Worm (Caenorhabditis elegans) whole organism, L3 larva: ENCODE results near the gene B0336.13.

Experiments used
- R02D3.7 ChIP-seq: fragments of 150-350 bp; optimal IDR thresholded peaks from 2 replicates; lab custom pipeline; 2014; ENCODE audit warnings: missing biosample characterization, missing genetic modification characterization
- aly-2 ChIP-seq: fragments of 150-350 bp; optimal IDR thresholded peaks from 2 replicates; lab custom pipeline; 2014; ENCODE audit warnings: missing biosample characterization, missing genetic modification characterization
- ama-1 ChIP-seq: fragments of 150-350 bp; optimal IDR thresholded peaks from 2 replicates; lab custom pipeline; 2018
- ceh-16 ChIP-seq: sonication (generic microtip); optimal IDR thresholded peaks from 2 replicates; lab custom pipeline; 2017; ENCODE audit warnings: missing biosample characterization, missing genetic modification characterization
- ceh-28 ChIP-seq: fragments of 150-350 bp; optimal IDR thresholded peaks from 2 replicates; lab custom pipeline; 2014; ENCODE audit warnings: missing biosample characterization, missing genetic modification reagents, missing genetic modification characterization
- ceh-82 ChIP-seq: fragments of 150-350 bp; optimal IDR thresholded peaks from 2 replicates; lab custom pipeline; 2014; ENCODE audit warnings: missing biosample characterization, missing genetic modification characterization
- daf-12 ChIP-seq: fragments of 150-350 bp; optimal IDR thresholded peaks from 2 replicates; lab custom pipeline; 2014; ENCODE audit warnings: missing biosample characterization, missing genetic modification reagents, missing genetic modification characterization
- egl-27 ChIP-seq: sonication (generic microtip); optimal IDR thresholded peaks from 4 replicates; lab custom pipeline; 2017; ENCODE audit warnings: missing biosample characterization, missing genetic modification reagents, missing genetic modification characterization
- egl-5 ChIP-seq: fragments of 150-350 bp; optimal IDR thresholded peaks from 2 replicates; lab custom pipeline; 2017; ENCODE audit warnings: missing biosample characterization, missing genetic modification reagents, missing genetic modification characterization, inconsistent platforms
- elt-2 ChIP-seq: sonication (generic microtip); optimal IDR thresholded peaks from 2 replicates; lab custom pipeline; 2016; ENCODE audit warnings: missing genetic modification reagents, mild to moderate bottlenecking, missing genetic modification characterization, missing compliant biosample characterization
- elt-3 ChIP-seq, 3 experiments: fragments of 150-350 bp in 1 of 3; sonication (generic microtip) in 2 of 3; optimal IDR thresholded peaks; 2 replicates in 2 of 3; 4 replicates in 1 of 3; lab custom pipeline; 2014 to 2017; ENCODE audit warnings: missing biosample characterization in 3 of 3, missing genetic modification characterization in 3 of 3
- eor-1 ChIP-seq, 2 experiments: fragments of 150-350 bp; optimal IDR thresholded peaks; 2 replicates each; lab custom pipeline; 2014 to 2018; ENCODE audit warnings: missing biosample characterization in 2 of 2, missing genetic modification characterization in 2 of 2
- fkh-10 ChIP-seq: sonication (generic microtip); optimal IDR thresholded peaks from 2 replicates; lab custom pipeline; 2017; ENCODE audit warnings: missing biosample characterization, missing genetic modification reagents, missing genetic modification characterization
- fkh-2 ChIP-seq: fragments of 150-350 bp; optimal IDR thresholded peaks from 2 replicates; lab custom pipeline; 2014; ENCODE audit warnings: missing biosample characterization, missing genetic modification reagents, missing genetic modification characterization
- fos-1 ChIP-seq: fragments of 150-350 bp; optimal IDR thresholded peaks from 2 replicates; lab custom pipeline; 2014; ENCODE audit warnings: missing biosample characterization, missing genetic modification characterization
- hmg-11 ChIP-seq: sonication (generic microtip); optimal IDR thresholded peaks from 2 replicates; lab custom pipeline; 2016; ENCODE audit warnings: missing genetic modification characterization, missing compliant biosample characterization
- jun-1 ChIP-seq: fragments of 150-350 bp; optimal IDR thresholded peaks from 2 replicates; lab custom pipeline; 2014; ENCODE audit warnings: missing biosample characterization, missing genetic modification reagents, missing genetic modification characterization
- mdl-1 ChIP-seq: fragments of 150-350 bp; optimal IDR thresholded peaks from 2 replicates; lab custom pipeline; 2014; ENCODE audit warnings: missing biosample characterization, missing genetic modification characterization
- mml-1 ChIP-seq: fragments of 150-350 bp; sonication (generic microtip); optimal IDR thresholded peaks from 3 replicates; lab custom pipeline; 2014; ENCODE audit warnings: missing biosample characterization, missing genetic modification characterization
- nfya-1 ChIP-seq: sonication (generic microtip); optimal IDR thresholded peaks from 2 replicates; lab custom pipeline; 2017; ENCODE audit warnings: missing genetic modification characterization, mild to moderate bottlenecking, missing compliant biosample characterization, antibody characterized with exemption, moderate library complexity; ENCODE audit not compliant: insufficient read depth
- nhr-11 ChIP-seq: fragments of 150-350 bp; optimal IDR thresholded peaks from 2 replicates; lab custom pipeline; 2014; ENCODE audit warnings: missing biosample characterization, missing genetic modification characterization
- nhr-12 ChIP-seq: fragments of 150-350 bp; optimal IDR thresholded peaks from 2 replicates; lab custom pipeline; 2014; ENCODE audit warnings: missing biosample characterization, missing genetic modification characterization
- nhr-23 ChIP-seq: fragments of 150-350 bp; optimal IDR thresholded peaks from 2 replicates; lab custom pipeline; 2014; ENCODE audit warnings: missing biosample characterization, missing genetic modification reagents, missing genetic modification characterization
- nhr-28 ChIP-seq: fragments of 150-350 bp; optimal IDR thresholded peaks from 2 replicates; lab custom pipeline; 2014; ENCODE audit warnings: missing biosample characterization, missing genetic modification characterization
- nhr-76 ChIP-seq: fragments of 150-350 bp; sonication (generic microtip); optimal IDR thresholded peaks from 5 replicates; lab custom pipeline; 2014; ENCODE audit warnings: missing biosample characterization, missing genetic modification characterization
- nhr-77 ChIP-seq: fragments of 150-350 bp; optimal IDR thresholded peaks from 2 replicates; lab custom pipeline; 2014; ENCODE audit warnings: missing biosample characterization, missing genetic modification characterization
- pqm-1 ChIP-seq: fragments of 150-350 bp; optimal IDR thresholded peaks from 2 replicates; lab custom pipeline; 2017; ENCODE audit warnings: missing biosample characterization, missing genetic modification characterization, inconsistent platforms
- sea-2 ChIP-seq: fragments of 150-350 bp; sonication (generic microtip); optimal IDR thresholded peaks from 4 replicates; lab custom pipeline; 2014; ENCODE audit warnings: missing biosample characterization, missing genetic modification reagents, missing genetic modification characterization
- skn-1 ChIP-seq: fragments of 150-350 bp; optimal IDR thresholded peaks from 2 replicates; lab custom pipeline; 2014; ENCODE audit warnings: missing biosample characterization, missing genetic modification characterization
- snpc-4 ChIP-seq: fragments of 150-350 bp; optimal IDR thresholded peaks from 2 replicates; lab custom pipeline; 2014; ENCODE audit warnings: missing biosample characterization, missing genetic modification characterization
- tbx-2 ChIP-seq: sonication (generic microtip); optimal IDR thresholded peaks from 2 replicates; lab custom pipeline; 2016; ENCODE audit warnings: mild to moderate bottlenecking, missing genetic modification characterization, missing compliant biosample characterization
- unc-62 ChIP-seq: fragments of 150-350 bp; sonication (generic microtip); optimal IDR thresholded peaks from 4 replicates; lab custom pipeline; 2014; ENCODE audit warnings: missing biosample characterization, missing genetic modification reagents, missing genetic modification characterization
- zag-1 ChIP-seq: fragments of 150-350 bp; optimal IDR thresholded peaks from 2 replicates; lab custom pipeline; 2014; ENCODE audit warnings: missing biosample characterization, missing genetic modification characterization
- ztf-4 ChIP-seq: fragments of 150-350 bp; optimal IDR thresholded peaks from 2 replicates; lab custom pipeline; 2014; ENCODE audit warnings: missing biosample characterization, missing genetic modification characterization

B0336.13 gene

DNA sequence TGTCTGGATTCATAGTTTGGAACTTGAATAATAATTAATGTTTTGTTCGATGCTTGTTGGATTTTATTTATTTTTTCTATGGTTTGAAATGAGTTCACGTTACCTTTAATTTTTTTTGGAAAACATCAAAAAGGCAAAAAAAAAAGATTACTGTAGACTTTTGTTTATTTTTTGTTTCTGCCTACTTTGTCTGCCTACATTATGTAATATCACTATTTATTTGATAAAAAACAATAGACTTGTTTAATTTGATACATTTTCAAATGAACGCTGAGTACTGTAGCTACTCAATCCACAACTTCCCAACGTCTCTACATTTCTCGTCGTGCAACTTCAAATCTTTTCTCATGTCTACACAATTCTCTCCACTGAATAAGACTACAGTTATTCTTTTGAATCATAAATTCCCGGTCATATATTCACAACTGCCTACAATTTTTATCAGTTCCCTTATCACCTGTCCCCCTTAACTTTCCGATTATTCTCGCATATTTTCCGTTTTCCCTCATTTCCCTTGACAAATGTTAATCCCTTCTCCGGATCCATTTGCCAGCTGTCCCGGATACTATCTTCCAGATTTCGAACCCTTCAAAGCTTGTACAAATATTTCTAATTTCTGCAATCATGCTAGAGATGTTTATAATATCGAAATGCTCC lies 37.3 kb downstream of the B0336.13 start, which contains the start of the genes B0244.9 and B0244.7:
TSS of gene B0244.9 (minus strand) at position 51 of the 657 bp plus-strand sequence.
TSS of gene B0244.7 (plus strand) at position 522 of the 657 bp plus-strand sequence.
- TF ChIP-seq aly-2 (tag; lab: Kevin White, UChicago) (no peak), jun-1 (tag; lab: Kevin White, UChicago) (no peak), fkh-10 (GFP tag; lab: Kevin White, UChicago) (no peak), elt-2 (tag; lab: Kevin White, UChicago) (peak; percentile 55), tbx-2 (tag; lab: Kevin White, UChicago) (no peak)

DNA sequence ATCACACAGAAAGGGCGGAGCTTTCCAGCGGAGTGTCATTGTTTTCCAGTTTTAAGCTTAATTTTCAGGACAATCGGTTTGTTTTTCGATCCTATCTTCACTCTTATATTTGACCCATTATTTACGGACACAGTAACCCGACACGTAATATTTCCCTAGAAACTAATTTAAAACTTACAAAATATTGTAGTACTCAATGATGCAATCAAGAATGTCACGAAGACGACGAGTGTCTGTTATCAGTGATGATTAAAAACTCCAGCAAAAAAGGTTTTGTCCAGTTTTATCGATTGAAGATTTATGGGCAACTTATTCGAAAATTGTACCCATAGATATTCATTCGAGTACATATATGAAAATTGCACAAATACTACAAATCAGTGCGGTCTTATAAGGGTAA lies 39.1 kb downstream of the B0336.13 start, which contains the start of gene B0244.17:
TSS of gene B0244.17 (plus strand) at position 301 of the 400 bp plus-strand sequence.
- no peak for TF ChIP-seq ztf-4 (tag; lab: Kevin White, UChicago)
- TF ChIP-seq unc-62 (GFP tag; lab: Kevin White, UChicago) = no peak
- peak; percentile 26 for TF ChIP-seq elt-2 (tag; lab: Kevin White, UChicago)
- TF ChIP-seq nhr-23 (tag; lab: Kevin White, UChicago) = no peak
- TF ChIP-seq nfya-1 (tag; lab: Kevin White, UChicago) = no peak

DNA sequence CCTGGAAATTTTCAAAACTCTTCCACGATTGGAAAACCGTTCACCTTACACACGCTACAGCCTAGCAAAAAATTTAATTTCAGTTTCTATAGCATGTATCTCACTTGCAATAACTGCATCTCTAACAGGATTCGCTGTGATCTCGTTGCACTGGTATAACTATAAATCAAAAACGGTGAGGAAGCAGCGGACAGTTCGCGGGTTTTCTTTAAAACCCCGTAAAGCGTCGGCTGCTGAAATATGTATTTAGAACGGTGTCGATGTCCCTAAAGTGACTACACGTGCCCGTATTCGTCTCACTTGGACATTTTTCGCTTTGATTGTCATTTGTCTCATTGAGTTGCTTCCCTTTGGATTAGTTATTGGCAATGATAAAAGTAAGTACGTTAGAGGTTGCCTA lies 40.5 kb downstream of the B0336.13 start:
- TF ChIP-seq nhr-12 (tag; lab: Kevin White, UChicago) = no peak
- no peak for TF ChIP-seq ceh-16 (tag; lab: Kevin White, UChicago)
- no peak for TF ChIP-seq nhr-77 (tag; lab: Kevin White, UChicago)
- TF ChIP-seq R02D3.7 (tag; lab: Kevin White, UChicago) = no peak
- TF ChIP-seq aly-2 (tag; lab: Kevin White, UChicago) = no peak
- no peak for TF ChIP-seq fos-1
- no peak for TF ChIP-seq mdl-1
- TF ChIP-seq nhr-11 = no peak
- no peak for TF ChIP-seq egl-27 (tag; lab: Kevin White, UChicago)
- no peak for TF ChIP-seq mml-1
- TF ChIP-seq nfya-1 (tag; lab: Kevin White, UChicago) = no peak
- TF ChIP-seq elt-2 (tag; lab: Kevin White, UChicago) = no peak
- TF ChIP-seq snpc-4 = no peak
- TF ChIP-seq ama-1 (lab: Kevin White, UChicago) = no peak
- TF ChIP-seq pqm-1 = no peak
- TF ChIP-seq, all 47 proteins: peak for 0

DNA sequence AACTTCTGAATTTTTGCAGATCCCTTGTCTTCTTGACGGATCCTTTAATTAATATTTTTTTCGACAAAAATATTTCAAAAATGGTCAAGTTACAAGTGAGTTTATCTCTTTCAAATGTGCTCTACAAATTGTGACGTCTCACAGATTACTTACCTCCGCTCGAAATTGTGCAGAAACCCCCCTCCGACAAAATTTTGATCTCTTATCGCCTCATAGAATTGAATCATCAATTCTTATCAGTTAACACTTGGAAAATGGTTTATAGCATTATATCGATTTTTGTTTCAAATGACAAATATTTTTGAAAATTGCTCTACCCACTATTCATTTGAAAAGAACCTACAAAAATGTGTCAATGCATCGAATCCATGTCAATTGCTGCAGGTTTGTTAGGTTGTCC lies 41.1 kb downstream of the B0336.13 start, which contains the start of gene B0244.10:
TSS of gene B0244.10 (plus strand) at position 254 of the 400 bp plus-strand sequence.
- TF ChIP-seq pqm-1 = peak; percentile 79
- TF ChIP-seq elt-2 (tag; lab: Kevin White, UChicago) = peak; percentile 85
- TF ChIP-seq ceh-82 (tag; lab: Kevin White, UChicago) = no peak
- TF ChIP-seq egl-5 (tag; lab: Kevin White, UChicago) = no peak
- TF ChIP-seq aly-2 (tag; lab: Kevin White, UChicago) = no peak
- no peak for TF ChIP-seq ceh-16 (tag; lab: Kevin White, UChicago)
- no peak for TF ChIP-seq elt-3 (tag; optimal IDR thresholded peaks at IDR 0.05; lab: Kevin White, UChicago)
- TF ChIP-seq hmg-11 (tag; lab: Kevin White, UChicago) = no peak
- no peak for TF ChIP-seq unc-62 (GFP tag; lab: Kevin White, UChicago)
- TF ChIP-seq jun-1 (tag; lab: Kevin White, UChicago) = peak; percentile 4
- no peak for TF ChIP-seq ama-1 (lab: Kevin White, UChicago)
- no peak for TF ChIP-seq nhr-12 (tag; lab: Kevin White, UChicago)
- no peak for TF ChIP-seq nhr-28 (tag; lab: Kevin White, UChicago)
- no peak for TF ChIP-seq R02D3.7 (tag; lab: Kevin White, UChicago)
- peak; percentile 1 for TF ChIP-seq ceh-28
- TF ChIP-seq fkh-2 = no peak
- TF ChIP-seq skn-1 (tag; lab: Kevin White, UChicago) = no peak
- TF ChIP-seq daf-12 (tag; lab: Kevin White, UChicago) = no peak
- no peak for TF ChIP-seq sea-2 (GFP tag; lab: Kevin White, UChicago)
- TF ChIP-seq zag-1 (tag; lab: Kevin White, UChicago) = no peak
- TF ChIP-seq nhr-76 (tag; lab: Kevin White, UChicago) = no peak
- no peak for TF ChIP-seq tbx-2 (tag; lab: Kevin White, UChicago)
- TF ChIP-seq eor-1 (tag; optimal IDR thresholded peaks at IDR 0.05; lab: Kevin White, UChicago) = no peak
- no peak for TF ChIP-seq egl-27 (tag; lab: Kevin White, UChicago)
- no peak for TF ChIP-seq fos-1
- TF ChIP-seq, all 47 proteins: peak for 4
